Fruit fly (Drosophila melanogaster) whole organism, pupa: ENCODE measurements around the gene Ufd1.
"Not testable (repeated sequence)": the region's sequence is repeated elsewhere in the genome, so short reads cannot be mapped to it uniquely, and the experiment has no call there.

ENCODE experiments used
- CG12605 ChIP-seq: fragments of 200-800 bp; sonication (Bioruptor generic); IDR thresholded peaks from 2 replicates; pipeline ENCODE4 v1.3.6; 2022; ENCODE audit warnings: missing biosample characterization, missing genetic modification characterization
- CG13204 ChIP-seq: fragments of 200-800 bp; sonication (Bioruptor generic); optimal IDR thresholded peaks from 2 replicates; lab custom pipeline; 2018; ENCODE audit warnings: missing biosample characterization, mild to moderate bottlenecking, missing genetic modification characterization, moderate library complexity
- CG4496 ChIP-seq: fragments of 200-800 bp; sonication (Bioruptor generic); IDR thresholded peaks from 3 replicates; pipeline ENCODE4 v1.3.6; 2022; ENCODE audit warnings: missing biosample characterization, missing genetic modification characterization
- CG8159 ChIP-seq: fragments of 200-800 bp; sonication (Bioruptor generic); optimal IDR thresholded peaks from 3 replicates; lab custom pipeline; 2018; ENCODE audit warnings: missing biosample characterization, mild to moderate bottlenecking, missing genetic modification characterization, moderate library complexity
- CG9948 ChIP-seq: fragments of 200-800 bp; sonication (Bioruptor generic); optimal IDR thresholded peaks from 2 replicates; lab custom pipeline; 2018; ENCODE audit warnings: missing biosample characterization, mild to moderate bottlenecking, missing genetic modification characterization, moderate library complexity
- D1 ChIP-seq: fragments of 200-800 bp; sonication (Bioruptor generic); optimal IDR thresholded peaks from 2 replicates; lab custom pipeline; 2018; ENCODE audit warnings: missing biosample characterization, mild to moderate bottlenecking, missing genetic modification characterization, moderate library complexity
- EcR ChIP-seq: fragments of 200-800 bp; sonication (Bioruptor generic); optimal IDR thresholded peaks from 3 replicates; lab custom pipeline; 2019; ENCODE audit warnings: missing biosample characterization, missing genetic modification characterization, mild to moderate bottlenecking, moderate library complexity, missing genetic modification reagents
- Ets98B ChIP-seq: fragments of 200-800 bp; sonication (Bioruptor generic); IDR thresholded peaks from 2 replicates; pipeline ENCODE4 v1.3.6; 2022; ENCODE audit warnings: missing biosample characterization, missing genetic modification characterization
- Pif1A ChIP-seq: fragments of 200-800 bp; sonication (Bioruptor generic); optimal IDR thresholded peaks from 3 replicates; lab custom pipeline; 2016; ENCODE audit warnings: missing biosample characterization, missing genetic modification characterization
- Pif1B ChIP-seq: fragments of 200-800 bp; sonication (Bioruptor generic); optimal IDR thresholded peaks from 3 replicates; lab custom pipeline; 2016; ENCODE audit warnings: missing biosample characterization, missing genetic modification characterization
- Snoo ChIP-seq: fragments of 200-800 bp; sonication (Bioruptor generic); optimal IDR thresholded peaks from 3 replicates; lab custom pipeline; 2017; ENCODE audit warnings: missing biosample characterization, mild to moderate bottlenecking, missing genetic modification characterization, inconsistent platforms
- gl ChIP-seq: fragments of 200-800 bp; sonication (Bioruptor generic); optimal IDR thresholded peaks from 2 replicates; lab custom pipeline; 2018; ENCODE audit warnings: missing biosample characterization, mild to moderate bottlenecking, missing genetic modification characterization
- rn ChIP-seq: fragments of 200-800 bp; sonication (Bioruptor generic); IDR thresholded peaks from 2 replicates; pipeline ENCODE4 v1.3.6; 2022; ENCODE audit warnings: missing biosample characterization, missing genetic modification characterization

DNA sequence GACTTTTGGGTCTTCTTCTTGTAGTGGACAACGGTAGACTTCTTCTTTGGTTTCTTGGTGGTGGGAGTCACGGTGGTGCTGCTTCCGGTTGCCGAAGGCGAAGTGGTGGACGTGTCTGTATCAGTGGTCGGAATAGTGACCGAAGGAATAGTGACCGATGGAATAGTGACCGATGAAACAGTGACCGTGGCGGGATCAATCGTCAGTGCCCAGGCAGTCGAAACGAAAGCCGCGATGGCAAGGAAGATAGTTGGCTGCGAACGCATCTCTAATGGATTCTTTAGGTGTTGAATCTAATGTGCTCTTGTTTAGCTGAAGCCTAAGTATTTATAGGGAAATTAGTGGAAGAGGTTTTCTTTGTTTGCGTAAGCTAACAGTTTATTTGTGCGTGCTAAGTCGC is 9.0 kb upstream of the Ufd1 start, which contains the start of gene CG32074:
- TF ChIP-seq CG13204 (GFP tag; lab: Kevin White, UChicago); EcR (GFP tag; lab: Kevin White, UChicago); gl; Ets98B (GFP tag; lab: Robert Waterston, UW); CG12605 (GFP tag; lab: Robert Waterston, UW); Pif1A (GFP tag; lab: Kevin White, UChicago); CG8159; CG9948; CG4496 (GFP tag; lab: Robert Waterston, UW); Pif1B (GFP tag; lab: Kevin White, UChicago); rn; Snoo (tag; lab: Kevin White, UChicago); D1: not testable (repeated sequence)
